Fruit fly (Drosophila melanogaster): ENCODE data around the gene sba.
A peak's percentile ranks its signal among the peaks of the same experiment; 100 is the strongest.

The sba gene

dm6 chr3R:23886270-23887095, 36.3 kb downstream of the sba start (continued):
- TF ChIP-seq cwo (GFP tag; optimal IDR thresholded peaks at IDR 0.05) (peak; percentile 60), CG11247 (GFP tag; IDR thresholded peaks at IDR 0.05) (peak; percentile 56), Awh (GFP tag; IDR thresholded peaks at IDR 0.05) (peak; percentile 86), HmgD (GFP tag; optimal IDR thresholded peaks at IDR 0.05) (no peak), CG13296 (GFP tag; optimal IDR thresholded peaks at IDR 0.05) (peak; percentile 52), CG15514 (GFP tag; optimal IDR thresholded peaks at IDR 0.05) (peak; percentile 29), CG17802 (tag; optimal IDR thresholded peaks at IDR 0.05) (peak; percentile 52), CG17829 (tag; optimal IDR thresholded peaks at IDR 0.05) (peak; percentile 95), CG9817 (tag; optimal IDR thresholded peaks at IDR 0.05) (peak; percentile 55), Myb (GFP tag; optimal IDR thresholded peaks at IDR 0.05) (peak; percentile 3), CG8089 (GFP tag; optimal IDR thresholded peaks at IDR 0.05) (peak; percentile 55), NK7.1 (GFP tag; optimal IDR thresholded peaks at IDR 0.05) (peak; percentile 40), HmgZ (tag; optimal IDR thresholded peaks at IDR 0.05) (peak; percentile 59), Rx (GFP tag; IDR thresholded peaks at IDR 0.05) (peak; percentile 59), CG3726 (GFP tag; IDR thresholded peaks at IDR 0.05) (0 out of 3 replicates have a peak, but pooled peaks have one; percentile 57), D19A (tag; optimal IDR thresholded peaks at IDR 0.05) (peak; percentile 60), CG4424 (GFP tag; optimal IDR thresholded peaks at IDR 0.05) (peak; percentile 88), maf-S (GFP tag; optimal IDR thresholded peaks at IDR 0.05) (peak; percentile 61), ro (GFP tag; IDR thresholded peaks at IDR 0.05) (peak; percentile 58; the same call in 1 of the 2 replicates), Xrp1 (GFP tag; IDR thresholded peaks at IDR 0.05) (peak; percentile 97), slbo (GFP tag; IDR thresholded peaks at IDR 0.05) (peak; percentile 63), CG6683 (GFP tag; optimal IDR thresholded peaks at IDR 0.05) (peak; percentile 58), CG8765 (GFP tag; IDR thresholded peaks at IDR 0.05) (peak; percentile 80), Fer3 (tag; optimal IDR thresholded peaks at IDR 0.05) (peak; percentile 67), dimm (GFP tag; IDR thresholded peaks at IDR 0.05) (no peak), CG14710 (tag; optimal IDR thresholded peaks at IDR 0.05) (peak; percentile 95), BtbVII (GFP tag; optimal IDR thresholded peaks at IDR 0.05) (peak; percentile 64), ranshi (GFP tag; IDR thresholded peaks at IDR 0.05) (peak; percentile 81), CG12071 (GFP tag; optimal IDR thresholded peaks at IDR 0.05) (peak; percentile 42), CG10959 (GFP tag; IDR thresholded peaks at IDR 0.05) (peak; percentile 85), Kr (GFP tag; optimal IDR thresholded peaks at IDR 0.05) (no peak), CG8290 (GFP tag; optimal IDR thresholded peaks at IDR 0.05) (peak; percentile 79), CG8290 (tag; optimal IDR thresholded peaks at IDR 0.05) (peak; percentile 19 to 88), Ada2b (GFP tag; IDR thresholded peaks at IDR 0.05) (peak; percentile 63), bbx (GFP tag; IDR thresholded peaks at IDR 0.05; ENCODE audit: partially characterized antibody) (no peak), CG17186 (GFP tag; optimal IDR thresholded peaks at IDR 0.05) (peak; percentile 7), CG7786 (GFP tag; optimal IDR thresholded peaks at IDR 0.05) (peak; percentile 65), CG10321 (GFP tag; IDR thresholded peaks at IDR 0.05) (no peak), prd (optimal IDR thresholded peaks at IDR 0.05) (no peak), prd (GFP tag; IDR thresholded peaks at IDR 0.05) (peak; percentile 92), dmrt99B (tag; optimal IDR thresholded peaks at IDR 0.05) (peak; percentile 92), CG6854 (GFP tag; optimal IDR thresholded peaks at IDR 0.05) (peak; percentile 31), CG2875 (GFP tag; optimal IDR thresholded peaks at IDR 0.05) (peak; percentile 84), Aef1 (GFP tag; IDR thresholded peaks at IDR 0.05) (peak; percentile 57; the same call in 2 of the 3 replicates), fd102C (GFP tag; optimal IDR thresholded peaks at IDR 0.05) (peak; percentile 75), CG11723 (GFP tag; optimal IDR thresholded peaks at IDR 0.05) (peak; percentile 76), CG31224 (GFP tag; IDR thresholded peaks at IDR 0.05) (peak; percentile 50), Bgb (GFP tag; IDR thresholded peaks at IDR 0.05; ENCODE audit: partially characterized antibody) (no peak), sug (tag; optimal IDR thresholded peaks at IDR 0.05) (peak; percentile 18)

All from whole organism, embryonic.